Worm (Caenorhabditis elegans): ENCODE measurements around the gene Y66H1A.8.

Gene Y66H1A.8

ce11 chrIV:454816-455215 lies at the start of gene Y66H1A.8, which contains the start of gene M04G7.5:
Y66H1A.8 (minus strand) TSS chrIV:454916.
M04G7.5 (plus strand) TSS chrIV:455073.
- TF ChIP-seq lsy-2 (tag; optimal IDR thresholded peaks at IDR 0.05): no peak
- TF ChIP-seq nhr-25 (tag; optimal IDR thresholded peaks at IDR 0.05): no peak
- no peak for TF ChIP-seq F13H6.1 (tag; optimal IDR thresholded peaks at IDR 0.05)
- TF ChIP-seq ceh-16 (tag; optimal IDR thresholded peaks at IDR 0.05): no peak
- no peak for TF ChIP-seq ztf-4 (tag; optimal IDR thresholded peaks at IDR 0.05)
- TF ChIP-seq peb-1 (tag; optimal IDR thresholded peaks at IDR 0.05): no peak
- TF ChIP-seq egl-27 (tag; optimal IDR thresholded peaks at IDR 0.05): no peak
- TF ChIP-seq nhr-10 (tag; optimal IDR thresholded peaks at IDR 0.05): no peak
- no peak for TF ChIP-seq sma-3 (GFP tag; optimal IDR thresholded peaks at IDR 0.05)
- TF ChIP-seq lin-11 (tag; optimal IDR thresholded peaks at IDR 0.05): no peak
- TF ChIP-seq crh-2 (tag; optimal IDR thresholded peaks at IDR 0.05): no peak
- no peak for TF ChIP-seq nhr-11 (tag; optimal IDR thresholded peaks at IDR 0.05)

- no peak for TF ChIP-seq ama-1 (optimal IDR thresholded peaks at IDR 0.05)
- no peak for TF ChIP-seq lin-11 (tag; optimal IDR thresholded peaks at IDR 0.05)
- no peak for TF ChIP-seq ztf-1 (GFP tag; conservative IDR thresholded peaks at IDR 0.05)
- TF ChIP-seq snpc-4 (tag; optimal IDR thresholded peaks at IDR 0.05): no peak
- no peak for TF ChIP-seq Y55F3AM.14 (GFP tag; optimal IDR thresholded peaks at IDR 0.05)
Measured at ce11 chrIV:504495-504894, 49.8 kb upstream of the Y66H1A.8 start.

ce11 chrIV:497155-497554 lies 42.4 kb upstream of the Y66H1A.8 start:
- TF ChIP-seq ztf-4 (tag; optimal IDR thresholded peaks at IDR 0.05) (no peak), dmd-4 (tag; optimal IDR thresholded peaks at IDR 0.05) (no peak), C34F6.9 (tag; optimal IDR thresholded peaks at IDR 0.05) (no peak), lin-39 (tag; optimal IDR thresholded peaks at IDR 0.05) (no peak), ZK546.5 (tag; optimal IDR thresholded peaks at IDR 0.05) (no peak), ceh-16 (tag; optimal IDR thresholded peaks at IDR 0.05) (no peak), snpc-4 (tag; optimal IDR thresholded peaks at IDR 0.05) (no peak), mbf-1 (tag; optimal IDR thresholded peaks at IDR 0.05) (no peak), unc-62 (GFP tag; optimal IDR thresholded peaks at IDR 0.05) (no peak), ama-1 (optimal IDR thresholded peaks at IDR 0.05) (no peak), ztf-11 (tag; optimal IDR thresholded peaks at IDR 0.05) (no peak), blmp-1 (tag; optimal IDR thresholded peaks at IDR 0.05; ENCODE audit: insufficient read depth) (no peak)

ce11 chrIV:484768-485167 lies 30.1 kb upstream of the Y66H1A.8 start:
- no peak for TF ChIP-seq peb-1 (tag; optimal IDR thresholded peaks at IDR 0.05)
- TF ChIP-seq unc-39 (tag; optimal IDR thresholded peaks at IDR 0.05): no peak
- no peak for TF ChIP-seq zag-1 (tag; optimal IDR thresholded peaks at IDR 0.05)
- TF ChIP-seq ama-1 (optimal IDR thresholded peaks at IDR 0.05): no peak
- no peak for TF ChIP-seq nhr-21 (tag; optimal IDR thresholded peaks at IDR 0.05)
- no peak for TF ChIP-seq unc-55 (GFP tag; optimal IDR thresholded peaks at IDR 0.05)
- no peak for TF ChIP-seq ceh-16 (tag; optimal IDR thresholded peaks at IDR 0.05)
- no peak for TF ChIP-seq ZK546.5 (tag; optimal IDR thresholded peaks at IDR 0.05)
- no peak for TF ChIP-seq mab-5 (tag; optimal IDR thresholded peaks at IDR 0.05)
- no peak for TF ChIP-seq gmeb-1 (tag; optimal IDR thresholded peaks at IDR 0.05)
- no peak for TF ChIP-seq skn-1 (tag; optimal IDR thresholded peaks at IDR 0.05)
- TF ChIP-seq snpc-4 (tag; optimal IDR thresholded peaks at IDR 0.05): no peak
- TF ChIP-seq nhr-12 (tag; optimal IDR thresholded peaks at IDR 0.05): no peak
- no peak for TF ChIP-seq aly-2 (tag; optimal IDR thresholded peaks at IDR 0.05)
- TF ChIP-seq ceh-82 (tag; optimal IDR thresholded peaks at IDR 0.05): no peak
- no peak for TF ChIP-seq lin-13 (GFP tag; optimal IDR thresholded peaks at IDR 0.05)

ce11 chrIV:484004-484403 lies 29.3 kb upstream of the Y66H1A.8 start:
- no peak for TF ChIP-seq R02D3.7 (tag; optimal IDR thresholded peaks at IDR 0.05)
- no peak for TF ChIP-seq ceh-82 (tag; optimal IDR thresholded peaks at IDR 0.05)
- TF ChIP-seq nhr-10 (tag; optimal IDR thresholded peaks at IDR 0.05): no peak
- TF ChIP-seq mbf-1 (tag; optimal IDR thresholded peaks at IDR 0.05): no peak
- TF ChIP-seq ztf-4 (tag; optimal IDR thresholded peaks at IDR 0.05): no peak

Data from whole organism, L2 larva.